Worm (Caenorhabditis elegans): ENCODE measurements around the gene F16B4.4.

F16B4.4 gene

ce11 chrV:1561169-1561568 lies 32.6 kb upstream of the F16B4.4 start (continued):
- TF ChIP-seq dmd-6 (GFP tag; IDR thresholded peaks at IDR 0.05) (peak; percentile 35; the same call in 1 of the 2 replicates), mdt-29 (GFP tag; IDR thresholded peaks at IDR 0.05) (peak; percentile 32; the same call in 1 of the 2 replicates), ceh-44 (GFP tag; IDR thresholded peaks at IDR 0.05) (peak; percentile 46; the same call in 1 of the 2 replicates), egl-43 (GFP tag; IDR thresholded peaks at IDR 0.05) (peak; percentile 97), ZK337.2 (GFP tag; IDR thresholded peaks at IDR 0.05) (peak; percentile 57; the same call in 1 of the 2 replicates), dmd-9 (GFP tag; IDR thresholded peaks at IDR 0.05) (peak; percentile 79; the same call in 1 of the 2 replicates), snpc-1.2 (GFP tag; IDR thresholded peaks at IDR 0.05) (peak; percentile 85; the same call in 1 of the 2 replicates), Y48G9A.11 (GFP tag; IDR thresholded peaks at IDR 0.05) (peak; percentile 69), Y75B8A.6 (GFP tag; IDR thresholded peaks at IDR 0.05) (peak; percentile 67; the same call in 1 of the 2 replicates), madf-5 (GFP tag; IDR thresholded peaks at IDR 0.05) (peak; percentile 22 to 77; a peak in 2 of 4 replicates), lin-38 (GFP tag; IDR thresholded peaks at IDR 0.05) (peak; percentile 84)

- TF ChIP-seq dpl-1 (GFP tag; optimal IDR thresholded peaks at IDR 0.05), result no peak
- TF ChIP-seq lin-13 (GFP tag; optimal IDR thresholded peaks at IDR 0.05), result no peak
- no peak for TF ChIP-seq lin-1 (GFP tag; IDR thresholded peaks at IDR 0.05)
- no peak for TF ChIP-seq mdt-29 (GFP tag; IDR thresholded peaks at IDR 0.05)
- no peak for TF ChIP-seq unc-39 (tag; optimal IDR thresholded peaks at IDR 0.05)
- TF ChIP-seq unc-62 (GFP tag; optimal IDR thresholded peaks at IDR 0.05 in 1 of 2), result no peak
- no peak for TF ChIP-seq unc-62 (tag; optimal IDR thresholded peaks at IDR 0.05)
- no peak for TF ChIP-seq nhr-77 (tag; optimal IDR thresholded peaks at IDR 0.05)
- TF ChIP-seq daf-12 (tag; optimal IDR thresholded peaks at IDR 0.05), result no peak
- no peak for TF ChIP-seq lir-3 (tag; optimal IDR thresholded peaks at IDR 0.05)
- TF ChIP-seq ama-1 (optimal IDR thresholded peaks at IDR 0.05), result no peak
- TF ChIP-seq F10B5.3 (tag; optimal IDR thresholded peaks at IDR 0.05), result no peak
- TF ChIP-seq F49E8.2 (tag; optimal IDR thresholded peaks at IDR 0.05; ENCODE audit: borderline replicate concordance), result no peak
- no peak for TF ChIP-seq lin-15B (tag; optimal IDR thresholded peaks at IDR 0.05)
- TF ChIP-seq fos-1 (tag; optimal IDR thresholded peaks at IDR 0.05), result no peak
- TF ChIP-seq aha-1 (tag), result no peak
Observed at ce11 chrV:1566776-1567175, 27.0 kb upstream of the F16B4.4 start, which contains the start of gene cdc-25.2. cdc-25.2 (plus strand) TSS chrV:1567076.

DNA sequence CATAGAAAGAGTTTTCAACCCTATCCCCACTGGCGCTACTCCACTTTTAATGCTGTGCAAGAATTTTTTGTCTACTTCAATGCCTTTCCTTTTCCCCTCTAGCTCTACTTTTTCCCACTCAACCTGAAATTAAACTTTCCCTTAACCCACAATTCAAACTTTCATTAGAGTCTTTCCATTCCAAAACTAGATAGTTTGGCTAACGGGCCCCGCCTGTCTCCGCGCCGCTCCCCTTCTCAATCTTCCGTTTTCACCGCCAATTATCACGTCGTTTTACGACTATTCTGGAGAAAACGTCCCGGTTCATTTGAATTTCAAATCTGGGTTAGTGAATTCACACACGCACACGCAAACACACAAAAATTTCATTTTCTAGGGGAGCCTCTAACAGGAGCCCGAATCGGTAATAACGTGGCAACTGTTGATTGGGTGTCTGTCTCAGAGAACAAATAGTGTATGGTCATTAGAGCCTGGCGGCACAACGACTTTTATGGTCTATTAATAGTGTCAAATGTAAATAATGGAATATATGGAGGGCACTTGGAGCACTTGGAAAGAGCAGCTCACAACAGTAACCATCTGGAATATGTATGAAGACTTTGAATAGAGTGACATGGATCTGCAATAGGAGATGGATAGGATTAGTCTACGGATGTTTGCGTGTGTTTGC lies 23.9 kb upstream of the F16B4.4 start:
- TF ChIP-seq ceh-20 (GFP tag; IDR thresholded peaks at IDR 0.05) (no peak), nhr-102 (tag; optimal IDR thresholded peaks at IDR 0.05) (no peak), hmg-1.1 (GFP tag; IDR thresholded peaks at IDR 0.05) (no peak), nhr-42 (GFP tag; IDR thresholded peaks at IDR 0.05) (no peak), unc-62 (GFP tag; optimal IDR thresholded peaks at IDR 0.05 in 1 of 2) (peak in 1 of 2 experiments; percentile 52), unc-62 (tag; optimal IDR thresholded peaks at IDR 0.05) (no peak), ceh-62 (tag; optimal IDR thresholded peaks at IDR 0.05) (no peak), Y105C5A.15 (GFP tag; IDR thresholded peaks at IDR 0.05) (no peak), aha-1 (tag) (peak; percentile 67), daf-8 (GFP tag; IDR thresholded peaks at IDR 0.05) (no peak), pha-4 (GFP tag; IDR thresholded peaks at IDR 0.05) (no peak), pha-4 (tag; optimal IDR thresholded peaks at IDR 0.05) (no peak)

- no peak for TF ChIP-seq dpl-1 (GFP tag; optimal IDR thresholded peaks at IDR 0.05)
- TF ChIP-seq nhr-6 (tag; optimal IDR thresholded peaks at IDR 0.05), result no peak
- TF ChIP-seq dmd-8 (GFP tag; IDR thresholded peaks at IDR 0.05), result no peak
- no peak for TF ChIP-seq lsy-2 (tag; optimal IDR thresholded peaks at IDR 0.05)
- TF ChIP-seq lim-7 (GFP tag; IDR thresholded peaks at IDR 0.05), result no peak
- no peak for TF ChIP-seq F37D6.2 (tag; optimal IDR thresholded peaks at IDR 0.05)
Observed at ce11 chrV:1570679-1571078, 23.1 kb upstream of the F16B4.4 start.

Data from whole organism, L4 larva.